Fruit fly (Drosophila melanogaster) whole organism, prepupa: Measurements from ENCODE around the gene enc.

ENCODE experiments used
- CG10669 ChIP-seq: fragments of 200-800 bp; sonication (Bioruptor generic); optimal IDR thresholded peaks from 3 replicates; lab custom pipeline; 2018; ENCODE audit warnings: missing biosample characterization, mild to moderate bottlenecking, missing genetic modification characterization, moderate library complexity
- CG11762 ChIP-seq: fragments of 200-800 bp; sonication (Bioruptor generic); optimal IDR thresholded peaks from 3 replicates; lab custom pipeline; 2016; ENCODE audit warnings: missing biosample characterization, missing genetic modification characterization; ENCODE audit not compliant: insufficient read depth
- CG3032 ChIP-seq: fragments of 200-800 bp; optimal IDR thresholded peaks from 2 replicates; lab custom pipeline; 2019; ENCODE audit warnings: missing biosample characterization, mild to moderate bottlenecking, missing genetic modification characterization, moderate library complexity
- CG6163 ChIP-seq: fragments of 200-800 bp; sonication (Bioruptor generic); IDR thresholded peaks from 3 replicates; pipeline ENCODE4 v1.3.6; 2022; ENCODE audit warnings: missing biosample characterization, missing genetic modification characterization
- CG8319 ChIP-seq: fragments of 200-800 bp; sonication (Bioruptor generic); optimal IDR thresholded peaks from 3 replicates; lab custom pipeline; 2016; ENCODE audit warnings: missing biosample characterization, missing genetic modification characterization
- CG8632 ChIP-seq: fragments of 200-800 bp; sonication (Bioruptor generic); optimal IDR thresholded peaks from 3 replicates; lab custom pipeline; 2016; ENCODE audit warnings: missing biosample characterization, missing genetic modification characterization
- Smox ChIP-seq: fragments of 200-800 bp; sonication (Bioruptor generic); optimal IDR thresholded peaks from 3 replicates; lab custom pipeline; 2016; ENCODE audit warnings: missing biosample characterization, missing genetic modification characterization
- pdm3 ChIP-seq: fragments of 200-800 bp; sonication (Bioruptor generic); optimal IDR thresholded peaks from 3 replicates; lab custom pipeline; 2016; ENCODE audit warnings: missing biosample characterization, missing genetic modification characterization
- spab ChIP-seq: fragments of 200-800 bp; sonication (Bioruptor generic); optimal IDR thresholded peaks from 2 replicates; lab custom pipeline; 2017; ENCODE audit warnings: missing biosample characterization, mild to moderate bottlenecking, missing genetic modification characterization, missing genetic modification reagents
- vri ChIP-seq: fragments of 200-800 bp; sonication (Bioruptor generic); optimal IDR thresholded peaks from 3 replicates; lab custom pipeline; 2016; ENCODE audit warnings: missing biosample characterization, mild to moderate bottlenecking, missing genetic modification characterization

- TF ChIP-seq pdm3 (GFP tag; lab: Kevin White, UChicago): peak; percentile 37
- TF ChIP-seq CG8319 (GFP tag; lab: Kevin White, UChicago): no peak
- TF ChIP-seq spab (GFP tag; lab: Kevin White, UChicago): peak; percentile 79
- peak; percentile 69 for TF ChIP-seq CG10669
- TF ChIP-seq vri (GFP tag; lab: Kevin White, UChicago): peak; percentile 35
- TF ChIP-seq CG11762 (GFP tag; lab: Kevin White, UChicago): no peak
- peak; percentile 46 for TF ChIP-seq CG8632 (GFP tag; lab: Kevin White, UChicago)
- TF ChIP-seq CG3032 (tag; lab: Kevin White, UChicago): peak; percentile 57
- TF ChIP-seq CG6163: peak; percentile 96
- no peak for TF ChIP-seq Smox (GFP tag; lab: Kevin White, UChicago)
These were observed 60.3 kb downstream of the enc start for dm6 chr3L:3878734-3879310.
